Fruit fly (Drosophila melanogaster) whole organism, embryonic: ENCODE measurements around the gene CG8677.
A peak's percentile ranks its signal among the peaks of the same experiment; 100 is the strongest.

ENCODE experiments used
- Antp ChIP-seq: fragments of 200-800 bp; sonication (Bioruptor generic); optimal IDR thresholded peaks from 3 replicates; lab custom pipeline; 2016; ENCODE audit warnings: missing biosample characterization, missing genetic modification characterization
- CG11247 ChIP-seq: fragments of 200-800 bp; sonication (Bioruptor generic); IDR thresholded peaks from 2 replicates; pipeline ENCODE4 v1.3.6; 2022; ENCODE audit warnings: missing biosample characterization, missing genetic modification characterization
- CG12769 ChIP-seq: fragments of 200-800 bp; sonication (Bioruptor generic); optimal IDR thresholded peaks from 2 replicates; lab custom pipeline; 2019; ENCODE audit warnings: missing biosample characterization, mild to moderate bottlenecking, missing genetic modification characterization, moderate library complexity
- CG13894 ChIP-seq: fragments of 200-800 bp; sonication (Bioruptor generic); optimal IDR thresholded peaks from 3 replicates; lab custom pipeline; 2018; ENCODE audit warnings: missing biosample characterization, mild to moderate bottlenecking, missing genetic modification characterization, moderate library complexity
- CG14965 ChIP-seq: fragments of 200-800 bp; sonication (Bioruptor generic); optimal IDR thresholded peaks from 2 replicates; lab custom pipeline; 2016; ENCODE audit warnings: missing biosample characterization, missing genetic modification characterization, borderline replicate concordance
- CG15269 ChIP-seq: fragments of 200-800 bp; sonication (Bioruptor generic); optimal IDR thresholded peaks from 2 replicates; lab custom pipeline; 2018; ENCODE audit warnings: missing biosample characterization, mild to moderate bottlenecking, missing genetic modification characterization, moderate library complexity
- CG17361 ChIP-seq: fragments of 200-800 bp; sonication (Bioruptor generic); IDR thresholded peaks from 3 replicates; pipeline ENCODE4 v1.3.6; 2022; ENCODE audit warnings: missing biosample characterization, missing genetic modification characterization
- CG17385 ChIP-seq: fragments of 200-800 bp; sonication (Bioruptor generic); optimal IDR thresholded peaks from 3 replicates; lab custom pipeline; 2018; ENCODE audit warnings: missing biosample characterization, mild to moderate bottlenecking, missing genetic modification characterization
- CG18011 ChIP-seq: fragments of 200-800 bp; sonication (Bioruptor generic); optimal IDR thresholded peaks from 2 replicates; lab custom pipeline; 2017; ENCODE audit warnings: missing biosample characterization, missing genetic modification characterization, mild to moderate bottlenecking, moderate library complexity, missing genotype
- CG32532 ChIP-seq: fragments of 200-800 bp; sonication (Bioruptor generic); IDR thresholded peaks from 2 replicates; pipeline ENCODE4 v1.3.6; 2022; ENCODE audit warnings: missing biosample characterization, missing genetic modification characterization
- CG4360 ChIP-seq: fragments of 200-800 bp; sonication (Bioruptor generic); IDR thresholded peaks from 2 replicates; pipeline ENCODE4 v1.3.6; 2022; ENCODE audit warnings: missing biosample characterization, missing genetic modification characterization
- CG4707 ChIP-seq: fragments of 200-800 bp; sonication (Bioruptor generic); optimal IDR thresholded peaks from 2 replicates; lab custom pipeline; 2018; ENCODE audit warnings: missing biosample characterization, mild to moderate bottlenecking, missing genetic modification characterization, moderate library complexity
- CG4820 ChIP-seq: fragments of 200-800 bp; sonication (Bioruptor generic); optimal IDR thresholded peaks from 3 replicates; lab custom pipeline; 2016; ENCODE audit warnings: missing biosample characterization, missing genetic modification characterization
- CG6654 ChIP-seq: fragments of 200-800 bp; sonication (Bioruptor generic); optimal IDR thresholded peaks from 2 replicates; lab custom pipeline; 2017; ENCODE audit warnings: missing biosample characterization, mild to moderate bottlenecking, missing genetic modification characterization
- CG8359 ChIP-seq: fragments of 200-800 bp; sonication (Bioruptor generic); optimal IDR thresholded peaks from 2 replicates; lab custom pipeline; 2017; ENCODE audit warnings: missing biosample characterization, mild to moderate bottlenecking, missing genetic modification characterization, borderline replicate concordance
- CkIIα-i1 ChIP-seq: fragments of 200-800 bp; sonication (Bioruptor generic); IDR thresholded peaks from 2 replicates; pipeline ENCODE4 v1.3.6; 2022; ENCODE audit warnings: missing biosample characterization, missing genetic modification characterization
- Dip3 ChIP-seq: fragments of 200-800 bp; sonication (Bioruptor generic); optimal IDR thresholded peaks from 3 replicates; lab custom pipeline; 2016; ENCODE audit warnings: missing biosample characterization, missing genetic modification characterization
- Dref ChIP-seq: fragments of 200-800 bp; sonication (Bioruptor generic); IDR thresholded peaks from 2 replicates; pipeline ENCODE4 v1.3.6; 2022; ENCODE audit warnings: missing biosample characterization, missing genetic modification characterization
- Ets97D ChIP-seq: fragments of 200-800 bp; sonication (Bioruptor generic); optimal IDR thresholded peaks from 3 replicates; lab custom pipeline; 2016; ENCODE audit warnings: missing biosample characterization, missing genetic modification characterization
- Gug ChIP-seq: fragments of 200-800 bp; sonication (Bioruptor generic); IDR thresholded peaks from 4 replicates; pipeline ENCODE4 v1.3.6; 2022; ENCODE audit warnings: missing biosample characterization, missing genetic modification characterization
- Jarid2 ChIP-seq: fragments of 200-800 bp; sonication (Bioruptor generic); optimal IDR thresholded peaks from 3 replicates; lab custom pipeline; 2017; ENCODE audit warnings: mild to moderate bottlenecking, missing biosample characterization, missing genetic modification reagents, missing genetic modification characterization
- MTF-1 ChIP-seq: fragments of 200-800 bp; sonication (Bioruptor generic); optimal IDR thresholded peaks from 2 replicates; lab custom pipeline; 2018; ENCODE audit warnings: missing biosample characterization, mild to moderate bottlenecking, missing genetic modification characterization, borderline replicate concordance
- Meics ChIP-seq: fragments of 200-800 bp; sonication (Bioruptor generic); optimal IDR thresholded peaks from 2 replicates; lab custom pipeline; 2017; ENCODE audit warnings: missing biosample characterization, mild to moderate bottlenecking, missing genetic modification characterization
- NC2α ChIP-seq: fragments of 200-800 bp; sonication (Bioruptor generic); optimal IDR thresholded peaks from 2 replicates; lab custom pipeline; 2016; ENCODE audit warnings: missing biosample characterization, missing genetic modification characterization
- NFAT ChIP-seq: fragments of 200-800 bp; sonication (Bioruptor generic); IDR thresholded peaks from 2 replicates; pipeline ENCODE4 v1.3.6; 2022; ENCODE audit warnings: missing biosample characterization, missing genetic modification characterization
- Nf-YC ChIP-seq: fragments of 200-800 bp; optimal IDR thresholded peaks from 3 replicates; lab custom pipeline; 2019; ENCODE audit warnings: missing biosample characterization, mild to moderate bottlenecking, missing genetic modification characterization, moderate library complexity
- Optix ChIP-seq: fragments of 200-800 bp; sonication (Bioruptor generic); IDR thresholded peaks from 3 replicates; pipeline ENCODE4 v1.3.6; 2022; ENCODE audit warnings: missing biosample characterization, missing genetic modification characterization
- PHDP ChIP-seq: fragments of 200-800 bp; sonication (Bioruptor generic); optimal IDR thresholded peaks from 3 replicates; lab custom pipeline; 2018; ENCODE audit warnings: missing biosample characterization, mild to moderate bottlenecking, missing genetic modification characterization, moderate library complexity
- Spps ChIP-seq: fragments of 200-800 bp; sonication (Bioruptor generic); optimal IDR thresholded peaks from 2 replicates; lab custom pipeline; 2018; ENCODE audit warnings: missing biosample characterization, mild to moderate bottlenecking, missing genetic modification characterization
- TFAM ChIP-seq: fragments of 200-800 bp; sonication (Bioruptor generic); optimal IDR thresholded peaks from 2 replicates; lab custom pipeline; 2017; ENCODE audit warnings: missing biosample characterization, missing genetic modification characterization, inconsistent platforms
- YL-1 ChIP-seq: fragments of 200-800 bp; sonication (Bioruptor generic); optimal IDR thresholded peaks from 3 replicates; lab custom pipeline; 2017; ENCODE audit warnings: missing biosample characterization, mild to moderate bottlenecking, missing genetic modification characterization
- abd-A ChIP-seq: fragments of 200-800 bp; sonication (Bioruptor generic); optimal IDR thresholded peaks from 3 replicates; lab custom pipeline; 2019; ENCODE audit warnings: missing biosample characterization, mild to moderate bottlenecking, missing genetic modification characterization, moderate library complexity
- bowl ChIP-seq: fragments of 200-800 bp; sonication (Bioruptor generic); IDR thresholded peaks from 2 replicates; pipeline ENCODE4 v1.3.6; 2022; ENCODE audit warnings: missing biosample characterization, missing genetic modification characterization
- chif ChIP-seq, 2 experiments: fragments of 200-800 bp; sonication (Bioruptor generic); optimal IDR thresholded peaks; 3 replicates each; lab custom pipeline; 2016; ENCODE audit warnings: missing biosample characterization in 2 of 2, missing genetic modification characterization in 2 of 2
- da ChIP-seq: fragments of 200-800 bp; sonication (Bioruptor generic); optimal IDR thresholded peaks from 2 replicates; lab custom pipeline; 2016; ENCODE audit warnings: missing biosample characterization, missing genetic modification characterization
- dmrt11E ChIP-seq: fragments of 200-800 bp; sonication (Bioruptor generic); optimal IDR thresholded peaks from 3 replicates; lab custom pipeline; 2018; ENCODE audit warnings: missing biosample characterization, mild to moderate bottlenecking, missing genetic modification characterization, moderate library complexity
- esg ChIP-seq: fragments of 200-800 bp; sonication (Bioruptor generic); conservative IDR thresholded peaks from 2 replicates; pipeline ENCODE4 v1.3.6; 2022; ENCODE audit warnings: missing biosample characterization, missing genetic modification characterization
- gro ChIP-seq: fragments of 200-800 bp; sonication (Bioruptor generic); optimal IDR thresholded peaks from 2 replicates; lab custom pipeline; 2016; ENCODE audit warnings: missing biosample characterization, missing genetic modification characterization
- hb ChIP-seq: fragments of 200-800 bp; sonication (Bioruptor generic); IDR thresholded peaks from 3 replicates; pipeline ENCODE4 v1.3.6; 2022; ENCODE audit warnings: missing biosample characterization, missing genetic modification characterization; ENCODE audit not compliant: partially characterized antibody
- lola ChIP-seq, 3 experiments: fragments of >200 bp in 2 of 3; fragments of 200-800 bp in 1 of 3; sonication (Bioruptor generic) in 1 of 3; optimal IDR thresholded peaks; 2 replicates each; lab custom pipeline; 2017 to 2019; ENCODE audit warnings: missing biosample characterization in 3 of 3, missing genetic modification characterization in 3 of 3, mild to moderate bottlenecking in 1 of 3, moderate library complexity in 1 of 3
- pan ChIP-seq, 4 experiments: fragments of >200 bp in 3 of 4; fragments of 200-800 bp in 1 of 4; sonication (Bioruptor generic) in 1 of 4; optimal IDR thresholded peaks in 3 of 4; IDR thresholded peaks in 1 of 4; 2 replicates each; pipeline versions ENCODE4 v1.3.6 to Lab custom; 2017 to 2022; ENCODE audit warnings: missing biosample characterization in 2 of 4, missing genetic modification characterization in 2 of 4, mixed read lengths in 1 of 4
- pum ChIP-seq: fragments of 200-800 bp; sonication (Bioruptor generic); optimal IDR thresholded peaks from 2 replicates; lab custom pipeline; 2016; ENCODE audit warnings: missing biosample characterization, missing genetic modification characterization
- sd ChIP-seq: fragments of 200-800 bp; sonication (Bioruptor generic); optimal IDR thresholded peaks from 3 replicates; lab custom pipeline; 2018; ENCODE audit warnings: missing biosample characterization, mild to moderate bottlenecking, missing genetic modification characterization, moderate library complexity
- sens-2 ChIP-seq: fragments of 200-800 bp; sonication (Bioruptor generic); IDR thresholded peaks from 2 replicates; pipeline ENCODE4 v1.3.6; 2022; ENCODE audit warnings: missing biosample characterization, missing genetic modification characterization
- sr ChIP-seq: fragments of 200-800 bp; sonication (Bioruptor generic); IDR thresholded peaks from 3 replicates; pipeline ENCODE4 v1.3.6; 2022; ENCODE audit warnings: missing biosample characterization, missing genetic modification characterization
- vvl ChIP-seq: fragments of 200-800 bp; sonication (Bioruptor generic); IDR thresholded peaks from 2 replicates; pipeline ENCODE4 v1.3.6; 2022; ENCODE audit warnings: missing biosample characterization, missing genetic modification characterization
- yki ChIP-seq: fragments of >200 bp; optimal IDR thresholded peaks from 3 replicates; lab custom pipeline; 2018
- zen2 ChIP-seq: fragments of 200-800 bp; sonication (Bioruptor generic); IDR thresholded peaks from 3 replicates; pipeline ENCODE4 v1.3.6; 2022; ENCODE audit warnings: missing biosample characterization, missing genetic modification characterization; ENCODE audit not compliant: partially characterized antibody
- zfh1 ChIP-seq: fragments of 200-800 bp; sonication (Bioruptor generic); IDR thresholded peaks from 3 replicates; pipeline ENCODE4 v1.3.6; 2022; ENCODE audit warnings: missing biosample characterization, missing genetic modification characterization

The CG8677 gene

dm6 chr2L:21234388-21234984 is 13.4 kb downstream of the CG8677 start (continued):
- TF ChIP-seq sd (tag; lab: Kevin White, UChicago): no peak
- 0 out of 2 replicates have a peak, but pooled peaks have one; percentile 10 for TF ChIP-seq NFAT (GFP tag; lab: Robert Waterston, UW)
- no peak for TF ChIP-seq NC2α (GFP tag; lab: Kevin White, UChicago)
- TF ChIP-seq Optix (GFP tag; lab: Robert Waterston, UW): no peak
- TF ChIP-seq abd-A (tag; lab: Kevin White, UChicago): no peak
- TF ChIP-seq Meics (GFP tag; lab: Kevin White, UChicago): no peak
- peak; percentile 21 for TF ChIP-seq CG12769 (tag; lab: Kevin White, UChicago)
- TF ChIP-seq lola (GFP tag; optimal IDR thresholded peaks at IDR 0.05; lab: Kevin White, UChicago): no peak
- TF ChIP-seq CG8359 (GFP tag; lab: Kevin White, UChicago): no peak
- TF ChIP-seq CG4360 (GFP tag; lab: Robert Waterston, UW): 0 out of 2 replicates have a peak, but pooled peaks have one; percentile 8
- no peak for TF ChIP-seq yki (lab: Kevin White, UChicago)
- TF ChIP-seq CG32532 (GFP tag; lab: Robert Waterston, UW): no peak
- TF ChIP-seq esg (GFP tag; lab: Robert Waterston, UW): no peak
- no peak for TF ChIP-seq Spps (tag; lab: Kevin White, UChicago)
- TF ChIP-seq pan (optimal IDR thresholded peaks at IDR 0.05; lab: Kevin White, UChicago): no peak
- no peak for TF ChIP-seq pan (GFP tag; optimal IDR thresholded peaks at IDR 0.05 in 1 of 2, IDR thresholded peaks at IDR 0.05 in 1 of 2)
- no peak for TF ChIP-seq sr (GFP tag; lab: Robert Waterston, UW)
- TF ChIP-seq Gug (GFP tag; lab: Robert Waterston, UW): no peak
- TF ChIP-seq CkIIα-i1 (GFP tag; lab: Robert Waterston, UW): no peak
- TF ChIP-seq dmrt11E (tag; lab: Kevin White, UChicago): no peak
- no peak for TF ChIP-seq TFAM
- TF ChIP-seq zfh1 (GFP tag; lab: Robert Waterston, UW): no peak
- TF ChIP-seq Nf-YC (tag; lab: Kevin White, UChicago): peak; percentile 51
- no peak for TF ChIP-seq gro (GFP tag; lab: Kevin White, UChicago)
- no peak for TF ChIP-seq PHDP (tag; lab: Kevin White, UChicago)
- TF ChIP-seq Antp (GFP tag; lab: Kevin White, UChicago): no peak
- no peak for TF ChIP-seq CG4707

dm6 chr2L:21235463-21235862 is 14.4 kb downstream of the CG8677 start:
- TF ChIP-seq chif (GFP tag; optimal IDR thresholded peaks at IDR 0.05; lab: Kevin White, UChicago) (no peak), YL-1 (no peak), sens-2 (no peak), MTF-1 (GFP tag; lab: Kevin White, UChicago) (no peak), CG8359 (GFP tag; lab: Kevin White, UChicago) (no peak), Dref (GFP tag; lab: Robert Waterston, UW) (no peak), CG11247 (no peak), CG17385 (GFP tag; lab: Kevin White, UChicago) (no peak), esg (GFP tag; lab: Robert Waterston, UW) (no peak), Jarid2 (GFP tag; lab: Kevin White, UChicago) (no peak), bowl (GFP tag; lab: Robert Waterston, UW) (no peak), vvl (GFP tag; lab: Robert Waterston, UW) (peak; percentile 81), Dip3 (GFP tag; lab: Kevin White, UChicago) (no peak), CG14965 (GFP tag; lab: Kevin White, UChicago) (no peak), da (no peak), hb (GFP tag; lab: Robert Waterston, UW) (no peak), CG13894 (tag; lab: Kevin White, UChicago) (peak; percentile 24), Ets97D (GFP tag; lab: Kevin White, UChicago) (no peak), zen2 (GFP tag; lab: Robert Waterston, UW) (no peak), pum (no peak), CG18011 (GFP tag; lab: Kevin White, UChicago) (peak; percentile 93), CG4360 (GFP tag; lab: Robert Waterston, UW) (no peak), CG15269 (tag; lab: Kevin White, UChicago) (peak; percentile 41), CG6654 (GFP tag; lab: Kevin White, UChicago) (no peak), CG17361 (GFP tag; lab: Robert Waterston, UW) (no peak), CG4820 (no peak)
